Worm (Caenorhabditis elegans) whole organism, L2 larva: ENCODE data around the gene F46H5.11.

Experiments used
- ZK546.5 ChIP-seq: sonication (generic microtip); optimal IDR thresholded peaks from 2 replicates; lab custom pipeline; 2017; ENCODE audit warnings: missing biosample characterization, missing genetic modification characterization
- ama-1 ChIP-seq: fragments of 150-350 bp; optimal IDR thresholded peaks from 2 replicates; lab custom pipeline; 2018; ENCODE audit warnings: inconsistent platforms
- elt-1 ChIP-seq: fragments of 150-350 bp; optimal IDR thresholded peaks from 2 replicates; lab custom pipeline; 2014; ENCODE audit warnings: missing biosample characterization, missing genetic modification characterization
- elt-3 ChIP-seq: sonication (generic microtip); optimal IDR thresholded peaks from 2 replicates; lab custom pipeline; 2017; ENCODE audit warnings: missing biosample characterization, missing genetic modification characterization
- lin-13 ChIP-seq: fragments of 150-350 bp; optimal IDR thresholded peaks from 2 replicates; lab custom pipeline; 2014; ENCODE audit warnings: missing biosample characterization, missing genetic modification reagents, missing genetic modification characterization
- lin-39 ChIP-seq: fragments of 150-350 bp; optimal IDR thresholded peaks from 2 replicates; lab custom pipeline; 2014; ENCODE audit warnings: missing biosample characterization, missing genetic modification reagents, missing genetic modification characterization
- lsy-2 ChIP-seq, 2 experiments: fragments of 150-350 bp in 1 of 2; sonication (generic microtip) in 1 of 2; optimal IDR thresholded peaks; 2 replicates each; lab custom pipeline; 2014 to 2017; ENCODE audit warnings: missing biosample characterization in 2 of 2, missing genetic modification characterization in 2 of 2
- nhr-23 ChIP-seq: fragments of 150-350 bp; optimal IDR thresholded peaks from 2 replicates; lab custom pipeline; 2014; ENCODE audit warnings: missing biosample characterization, missing genetic modification reagents, missing genetic modification characterization
- nhr-25 ChIP-seq: fragments of 150-350 bp; sonication (generic microtip); optimal IDR thresholded peaks from 3 replicates; lab custom pipeline; 2014; ENCODE audit warnings: missing biosample characterization, missing genetic modification characterization
- unc-62 ChIP-seq: fragments of 150-350 bp; optimal IDR thresholded peaks from 2 replicates; lab custom pipeline; 2014; ENCODE audit warnings: missing biosample characterization, missing genetic modification reagents, missing genetic modification characterization

ce11 chrX:7296310-7296709 is 24.4 kb upstream of the F46H5.11 start:
- no peak for TF ChIP-seq unc-62
- no peak for TF ChIP-seq nhr-25 (tag; lab: Kevin White, UChicago)
- no peak for TF ChIP-seq ZK546.5
- TF ChIP-seq elt-1 (tag; lab: Kevin White, UChicago), result no peak
- TF ChIP-seq lin-13 (GFP tag; lab: Kevin White, UChicago), result no peak
- no peak for TF ChIP-seq lin-39 (tag; lab: Kevin White, UChicago)
- TF ChIP-seq ama-1, result no peak
- TF ChIP-seq elt-3 (tag; lab: Kevin White, UChicago), result no peak
- TF ChIP-seq lsy-2 (tag; optimal IDR thresholded peaks at IDR 0.05; lab: Kevin White, UChicago), result no peak
- TF ChIP-seq nhr-23 (tag; lab: Kevin White, UChicago), result no peak
